Worm (Caenorhabditis elegans) whole organism, late embryonic: ENCODE measurements around the gene swip-10.

Experiments used
- F13H6.1 ChIP-seq: sonication (generic microtip); optimal IDR thresholded peaks from 2 replicates; lab custom pipeline; 2016; ENCODE audit warnings: missing genetic modification characterization, missing compliant biosample characterization
- Y22D7AL.16 ChIP-seq: sonication (generic microtip); optimal IDR thresholded peaks from 2 replicates; lab custom pipeline; 2016; ENCODE audit warnings: missing genetic modification characterization, missing compliant biosample characterization
- ama-1 ChIP-seq: fragments of 150-350 bp; optimal IDR thresholded peaks from 2 replicates; lab custom pipeline; 2014
- ceh-18 ChIP-seq: sonication (generic microtip); optimal IDR thresholded peaks from 2 replicates; lab custom pipeline; 2016; ENCODE audit warnings: missing genetic modification characterization, missing compliant biosample characterization
- ceh-19 ChIP-seq: fragments of 200-800 bp; sonication (Bioruptor generic); optimal IDR thresholded peaks from 2 replicates; lab custom pipeline; 2018; ENCODE audit warnings: mild to moderate bottlenecking, missing genetic modification characterization, missing compliant biosample characterization
- ceh-24 ChIP-seq: sonication (generic microtip); optimal IDR thresholded peaks from 2 replicates; lab custom pipeline; 2016; ENCODE audit warnings: mild to moderate bottlenecking, missing genetic modification characterization, missing compliant biosample characterization
- ceh-31 ChIP-seq: sonication (generic microtip); optimal IDR thresholded peaks from 2 replicates; lab custom pipeline; 2016; ENCODE audit warnings: missing genetic modification characterization, missing compliant biosample characterization
- ceh-34 ChIP-seq: sonication (generic microtip); optimal IDR thresholded peaks from 2 replicates; lab custom pipeline; 2016; ENCODE audit warnings: mild to moderate bottlenecking, missing genetic modification characterization, missing compliant biosample characterization
- ceh-45 ChIP-seq: fragments of 200-800 bp; sonication (Bioruptor generic); IDR thresholded peaks from 2 replicates; pipeline ENCODE4 v1.3.6; 2022; ENCODE audit warnings: missing genetic modification reagents, missing genetic modification characterization, missing compliant biosample characterization
- dmd-4 ChIP-seq: sonication (generic microtip); optimal IDR thresholded peaks from 2 replicates; lab custom pipeline; 2016; ENCODE audit warnings: borderline replicate concordance, missing genetic modification characterization, missing compliant biosample characterization
- elt-2 ChIP-seq: sonication (generic microtip); optimal IDR thresholded peaks from 2 replicates; lab custom pipeline; 2016; ENCODE audit warnings: missing genetic modification reagents, missing genetic modification characterization, missing compliant biosample characterization
- elt-4 ChIP-seq: sonication (generic microtip); optimal IDR thresholded peaks from 2 replicates; lab custom pipeline; 2016; ENCODE audit warnings: missing genetic modification characterization, missing compliant biosample characterization
- ets-4 ChIP-seq: sonication (generic microtip); optimal IDR thresholded peaks from 2 replicates; lab custom pipeline; 2016; ENCODE audit warnings: missing genetic modification characterization, missing compliant biosample characterization
- eyg-1 ChIP-seq: sonication (generic microtip); optimal IDR thresholded peaks from 2 replicates; lab custom pipeline; 2016; ENCODE audit warnings: missing genotype, missing genetic modification characterization, missing compliant biosample characterization
- hlh-15 ChIP-seq: sonication (generic microtip); optimal IDR thresholded peaks from 2 replicates; lab custom pipeline; 2016; ENCODE audit warnings: missing genetic modification characterization, missing compliant biosample characterization
- hlh-30 ChIP-seq: sonication (generic microtip); optimal IDR thresholded peaks from 2 replicates; lab custom pipeline; 2017; ENCODE audit warnings: antibody characterized with exemption, missing genetic modification characterization, missing compliant biosample characterization; ENCODE audit not compliant: insufficient read depth
- lim-6 ChIP-seq: sonication (generic microtip); optimal IDR thresholded peaks from 2 replicates; lab custom pipeline; 2016; ENCODE audit warnings: missing genetic modification characterization, missing compliant biosample characterization
- madf-2 ChIP-seq: sonication (generic microtip); optimal IDR thresholded peaks from 2 replicates; lab custom pipeline; 2017; ENCODE audit warnings: missing genetic modification characterization, missing compliant biosample characterization
- nfya-1 ChIP-seq: sonication (generic microtip); optimal IDR thresholded peaks from 2 replicates; lab custom pipeline; 2017; ENCODE audit warnings: missing genetic modification characterization, mild to moderate bottlenecking, missing compliant biosample characterization, antibody characterized with exemption, moderate library complexity
- nhr-11 ChIP-seq: fragments of 150-350 bp; optimal IDR thresholded peaks from 2 replicates; lab custom pipeline; 2014; ENCODE audit warnings: missing biosample characterization, missing genetic modification characterization
- nhr-232 ChIP-seq: sonication (generic microtip); optimal IDR thresholded peaks from 2 replicates; lab custom pipeline; 2016; ENCODE audit warnings: missing genetic modification characterization, missing compliant biosample characterization
- odd-2 ChIP-seq: sonication (generic microtip); optimal IDR thresholded peaks from 2 replicates; lab custom pipeline; 2017; ENCODE audit warnings: antibody characterized with exemption, mild to moderate bottlenecking, missing genetic modification characterization, missing compliant biosample characterization
- pax-1 ChIP-seq: fragments of 150-350 bp; optimal IDR thresholded peaks from 2 replicates; lab custom pipeline; 2014; ENCODE audit warnings: missing biosample characterization, missing genetic modification characterization
- pros-1 ChIP-seq: fragments of 150-350 bp; optimal IDR thresholded peaks from 2 replicates; lab custom pipeline; 2014; ENCODE audit warnings: missing biosample characterization, missing genetic modification reagents, missing genetic modification characterization
- ref-2 ChIP-seq: sonication (generic microtip); optimal IDR thresholded peaks from 2 replicates; lab custom pipeline; 2016; ENCODE audit warnings: missing genetic modification characterization, missing compliant biosample characterization
- rnt-1 ChIP-seq: sonication (generic microtip); optimal IDR thresholded peaks from 2 replicates; lab custom pipeline; 2016; ENCODE audit warnings: missing genetic modification characterization, missing compliant biosample characterization
- sdc-2 ChIP-seq: sonication (generic microtip); optimal IDR thresholded peaks from 2 replicates; lab custom pipeline; 2016; ENCODE audit warnings: missing genotype, missing genetic modification characterization, missing compliant biosample characterization
- syd-9 ChIP-seq: sonication (generic microtip); optimal IDR thresholded peaks from 2 replicates; lab custom pipeline; 2016; ENCODE audit warnings: mild to moderate bottlenecking, missing genetic modification characterization, moderate library complexity, missing compliant biosample characterization
- tbx-2 ChIP-seq: sonication (generic microtip); optimal IDR thresholded peaks from 2 replicates; lab custom pipeline; 2016; ENCODE audit warnings: missing genetic modification characterization, missing compliant biosample characterization
- ttx-3 ChIP-seq: sonication (generic microtip); optimal IDR thresholded peaks from 2 replicates; lab custom pipeline; 2016; ENCODE audit warnings: missing genetic modification reagents, missing genetic modification characterization, missing compliant biosample characterization
- unc-3 ChIP-seq, 2 experiments: fragments of 200-800 bp in 1 of 2; sonication (Bioruptor generic) in 1 of 2; sonication (generic microtip) in 1 of 2; conservative IDR thresholded peaks in 1 of 2; optimal IDR thresholded peaks in 1 of 2; 2 replicates each; pipeline versions ENCODE4 v1.3.6 to Lab custom; 2016 to 2022; ENCODE audit warnings: missing compliant biosample characterization in 2 of 2, missing genetic modification characterization in 2 of 2, missing genetic modification reagents in 1 of 2
- unc-42 ChIP-seq: sonication (generic microtip); optimal IDR thresholded peaks from 2 replicates; lab custom pipeline; 2016; ENCODE audit warnings: missing genotype, missing genetic modification characterization, missing compliant biosample characterization
- unc-55 ChIP-seq: sonication (generic microtip); optimal IDR thresholded peaks from 2 replicates; lab custom pipeline; 2017; ENCODE audit warnings: missing biosample characterization, missing genetic modification reagents, missing genetic modification characterization
- unc-86 ChIP-seq: sonication (generic microtip); optimal IDR thresholded peaks from 2 replicates; lab custom pipeline; 2016; ENCODE audit warnings: missing genetic modification characterization, missing compliant biosample characterization

Gene swip-10

DNA sequence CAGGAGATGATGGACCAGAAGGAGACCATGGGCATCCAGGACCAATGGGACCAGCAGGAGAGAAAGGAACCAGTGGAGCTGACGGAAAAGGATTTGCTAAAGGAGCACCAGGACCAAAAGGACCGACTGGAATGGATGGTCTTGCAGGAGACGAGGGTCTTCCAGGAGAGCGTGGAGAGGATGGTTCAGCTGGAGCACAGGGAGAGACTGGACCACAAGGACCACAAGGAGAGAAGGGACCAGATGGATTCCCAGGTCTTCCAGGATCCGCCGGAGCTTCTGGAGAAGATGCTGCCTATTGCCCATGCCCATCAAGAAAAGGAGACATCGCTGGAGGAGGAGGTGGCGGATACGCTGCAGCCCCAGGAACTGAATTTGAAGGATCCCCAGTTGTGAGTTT, 24.0 kb downstream of the swip-10 start:
- TF ChIP-seq syd-9 (tag; lab: Kevin White, UChicago) (peak; percentile 14), unc-86 (tag; lab: Kevin White, UChicago) (no peak)

DNA sequence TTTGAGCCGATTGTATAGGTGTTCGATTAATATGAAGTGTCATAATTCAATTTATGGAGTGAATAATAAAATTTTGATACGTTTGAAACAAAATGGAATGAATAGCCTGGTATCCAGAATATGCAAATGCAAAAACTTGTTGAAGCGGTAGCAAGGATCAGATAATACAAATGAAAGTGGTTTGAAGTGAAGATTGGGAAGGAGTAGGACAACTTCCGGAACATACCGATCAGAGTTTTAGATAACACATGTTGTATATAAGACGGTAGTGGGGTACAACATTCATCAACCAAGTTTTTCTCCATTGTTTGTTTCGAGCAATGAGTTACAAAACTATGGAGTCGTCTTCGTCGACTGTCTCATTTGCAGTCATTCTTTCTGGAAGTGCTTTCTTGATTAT, 24.9 kb downstream of the swip-10 start, which contains the start of gene col-164:
TSS of gene col-164 (plus strand) at position 301 of the 400 bp plus-strand sequence.
- no peak for TF ChIP-seq ceh-45
- TF ChIP-seq unc-42: no peak
- TF ChIP-seq ets-4 (tag; lab: Kevin White, UChicago): no peak
- TF ChIP-seq, all 69 proteins: peak for 0

DNA sequence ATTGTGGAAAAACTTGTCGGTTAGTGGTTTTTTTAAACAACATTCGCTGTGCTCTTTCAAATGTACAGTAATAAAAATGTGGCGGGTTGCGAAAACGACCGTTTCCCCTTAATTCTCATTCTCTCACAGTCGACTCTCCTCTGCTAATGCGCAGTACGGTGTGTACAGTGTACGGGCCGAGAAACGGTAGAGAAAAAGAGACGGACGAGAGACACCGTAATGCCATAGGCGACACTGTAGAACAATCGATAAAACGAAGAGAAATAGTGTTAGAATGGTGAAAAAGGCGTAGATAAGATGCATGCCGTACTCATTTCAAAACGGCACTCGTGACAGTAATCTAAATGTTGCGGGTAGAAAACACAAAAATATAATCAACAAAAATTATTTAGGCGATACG, 27.6 kb downstream of the swip-10 start:
- TF ChIP-seq unc-3 (GFP tag; conservative IDR thresholded peaks at IDR 0.05; lab: Robert Waterston, UW) (no peak), unc-3 (tag; optimal IDR thresholded peaks at IDR 0.05; lab: Kevin White, UChicago) (no peak), elt-2 (peak; percentile 54), dmd-4 (no peak), ama-1 (lab: Kevin White, UChicago) (no peak), nfya-1 (tag; lab: Kevin White, UChicago) (peak; percentile 51), hlh-30 (tag; lab: Kevin White, UChicago) (peak; percentile 54), ceh-24 (tag; lab: Kevin White, UChicago) (no peak), eyg-1 (tag; lab: Kevin White, UChicago) (no peak), F13H6.1 (no peak), lim-6 (tag; lab: Kevin White, UChicago) (no peak), ceh-19 (GFP tag; lab: Kevin White, UChicago) (no peak), pros-1 (no peak), ttx-3 (tag; lab: Kevin White, UChicago) (no peak), odd-2 (tag; lab: Kevin White, UChicago) (no peak), madf-2 (no peak)

DNA sequence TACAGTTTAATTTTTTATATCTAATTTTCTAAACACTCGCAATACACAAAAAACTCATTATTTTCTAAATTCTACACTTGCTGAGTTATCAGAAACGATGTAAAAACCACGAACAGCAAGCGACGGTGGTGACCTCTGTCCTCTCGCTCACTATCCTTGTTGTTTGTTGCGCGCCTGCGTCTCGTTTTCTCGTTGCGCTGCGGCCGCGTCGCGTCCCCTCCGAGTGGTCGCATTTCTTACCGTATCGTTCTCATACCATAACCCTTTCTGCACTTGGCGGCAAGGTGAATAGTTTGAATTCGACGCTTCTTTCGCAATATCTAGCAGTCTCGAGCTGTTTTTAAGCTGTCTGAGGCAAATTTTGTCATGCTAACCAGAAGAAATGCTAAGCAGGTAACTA, 28.6 kb downstream of the swip-10 start, which contains the start of gene lsy-2:
TSS of gene lsy-2 (plus strand) at position 271 of the 400 bp plus-strand sequence.
- TF ChIP-seq elt-2 (peak; percentile 51), tbx-2 (tag; lab: Kevin White, UChicago) (peak; percentile 3), nhr-11 (tag; lab: Kevin White, UChicago) (no peak), unc-55 (GFP tag; lab: Kevin White, UChicago) (peak; percentile 8), lim-6 (tag; lab: Kevin White, UChicago) (no peak), rnt-1 (tag; lab: Kevin White, UChicago) (peak; percentile 26), pax-1 (tag; lab: Kevin White, UChicago) (peak; percentile 37), nfya-1 (tag; lab: Kevin White, UChicago) (peak; percentile 87), sdc-2 (tag; lab: Kevin White, UChicago) (peak; percentile 46), ceh-18 (tag; lab: Kevin White, UChicago) (peak; percentile 16), dmd-4 (no peak), ceh-34 (tag; lab: Kevin White, UChicago) (peak; percentile 41)

DNA sequence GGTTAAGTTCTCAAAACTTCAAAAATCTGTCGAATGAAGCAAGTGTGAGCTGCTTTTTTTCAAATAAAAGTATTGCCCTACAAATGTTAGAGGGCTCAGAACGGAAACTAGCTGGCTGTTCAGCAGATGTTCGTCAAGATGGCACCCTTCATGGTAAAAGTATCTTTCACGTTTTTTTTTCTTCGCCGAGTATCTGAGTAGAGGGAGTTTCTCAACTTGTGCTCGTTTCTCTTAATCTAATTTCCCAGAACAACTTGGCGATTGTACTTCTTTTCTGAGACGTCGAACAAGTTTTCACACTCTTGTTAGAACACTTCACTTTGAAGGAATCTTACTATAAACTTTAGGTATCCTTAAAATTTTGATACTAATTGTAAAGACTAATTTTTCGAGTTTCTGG, 30.3 kb downstream of the swip-10 start:
- TF ChIP-seq Y22D7AL.16 (tag; lab: Kevin White, UChicago) (no peak), nhr-232 (tag; lab: Kevin White, UChicago) (no peak), unc-42 (peak; percentile 24), ceh-34 (tag; lab: Kevin White, UChicago) (no peak)

DNA sequence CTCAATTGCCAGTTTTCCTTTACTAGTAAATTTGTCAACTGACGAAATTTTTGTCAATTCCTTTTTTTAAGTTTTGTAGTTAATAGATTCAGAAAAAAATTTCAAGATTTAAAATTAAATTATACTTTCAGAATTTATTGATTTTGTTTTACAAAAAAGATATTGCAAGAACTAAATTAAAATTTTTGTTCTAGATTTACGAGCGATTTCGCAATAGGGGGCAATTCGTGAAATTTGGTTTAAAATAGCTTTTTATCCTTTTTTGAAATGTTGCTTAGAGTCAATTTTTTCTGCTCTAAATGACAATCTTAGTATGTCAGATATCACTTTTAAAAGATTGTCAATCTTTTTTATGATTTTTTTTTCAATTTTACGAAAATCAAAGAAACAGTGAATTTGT, 32.6 kb downstream of the swip-10 start:
- TF ChIP-seq elt-4 (tag; lab: Kevin White, UChicago) (no peak), nhr-232 (tag; lab: Kevin White, UChicago) (no peak), ceh-31 (tag; lab: Kevin White, UChicago) (no peak), nhr-11 (tag; lab: Kevin White, UChicago) (no peak), hlh-15 (tag; lab: Kevin White, UChicago) (no peak), ref-2 (tag; lab: Kevin White, UChicago) (no peak)
